Worm (Caenorhabditis elegans): Measurements from ENCODE around the gene T05A7.12.

T05A7.12 gene

ce11 chrII:4663186-4663585, at the start of gene T05A7.12:
Gene T05A7.12, minus strand, starts transcription at chrII:4663286.
- TF ChIP-seq elt-2 (tag; optimal IDR thresholded peaks at IDR 0.05) (no peak), fkh-10 (GFP tag; optimal IDR thresholded peaks at IDR 0.05) (no peak), ceh-18 (tag; optimal IDR thresholded peaks at IDR 0.05) (no peak), unc-86 (tag; optimal IDR thresholded peaks at IDR 0.05) (no peak), hlh-13 (GFP tag; optimal IDR thresholded peaks at IDR 0.05) (no peak), pqm-1 (tag; optimal IDR thresholded peaks at IDR 0.05) (no peak), hlh-15 (tag; optimal IDR thresholded peaks at IDR 0.05) (no peak), syd-9 (tag; optimal IDR thresholded peaks at IDR 0.05) (no peak), ceh-22 (tag; optimal IDR thresholded peaks at IDR 0.05) (no peak), eyg-1 (tag; optimal IDR thresholded peaks at IDR 0.05) (no peak), ama-1 (optimal IDR thresholded peaks at IDR 0.05) (no peak), zip-5 (tag; optimal IDR thresholded peaks at IDR 0.05) (no peak), pros-1 (tag; optimal IDR thresholded peaks at IDR 0.05) (no peak)

- TF ChIP-seq pag-3 (tag; optimal IDR thresholded peaks at IDR 0.05; ENCODE audit: borderline replicate concordance) (no peak), sox-4 (tag; optimal IDR thresholded peaks at IDR 0.05) (no peak), C08G9.2 (tag; optimal IDR thresholded peaks at IDR 0.05) (no peak), nfya-1 (tag; optimal IDR thresholded peaks at IDR 0.05) (no peak), unc-86 (tag; optimal IDR thresholded peaks at IDR 0.05) (no peak), unc-42 (tag; optimal IDR thresholded peaks at IDR 0.05) (no peak), ceh-45 (GFP tag; IDR thresholded peaks at IDR 0.05) (no peak), ttx-3 (tag; optimal IDR thresholded peaks at IDR 0.05) (no peak), sox-2 (GFP tag; IDR thresholded peaks at IDR 0.05) (no peak), pha-4 (tag; optimal IDR thresholded peaks at IDR 0.05) (no peak), ceh-48 (tag; optimal IDR thresholded peaks at IDR 0.05) (no peak), dmd-4 (tag; optimal IDR thresholded peaks at IDR 0.05; ENCODE audit: borderline replicate concordance) (no peak)
Measured at ce11 chrII:4710813-4711212, 47.7 kb upstream of the T05A7.12 start.

- no peak for TF ChIP-seq hlh-6 (tag; optimal IDR thresholded peaks at IDR 0.05)
- TF ChIP-seq nhr-11 (tag; optimal IDR thresholded peaks at IDR 0.05): no peak
- TF ChIP-seq unc-86 (tag; optimal IDR thresholded peaks at IDR 0.05): no peak
- TF ChIP-seq fax-1 (tag; optimal IDR thresholded peaks at IDR 0.05): no peak
- TF ChIP-seq elt-4 (tag; optimal IDR thresholded peaks at IDR 0.05): no peak
- no peak for TF ChIP-seq ceh-2 (tag; optimal IDR thresholded peaks at IDR 0.05)
- TF ChIP-seq hlh-8 (tag; optimal IDR thresholded peaks at IDR 0.05): no peak
- TF ChIP-seq ahr-1 (tag; optimal IDR thresholded peaks at IDR 0.05): no peak
- TF ChIP-seq ceh-14 (tag; optimal IDR thresholded peaks at IDR 0.05): no peak
- TF ChIP-seq dve-1 (tag; optimal IDR thresholded peaks at IDR 0.05): no peak
- no peak for TF ChIP-seq gmeb-2 (tag; optimal IDR thresholded peaks at IDR 0.05)
- TF ChIP-seq unc-42 (tag; optimal IDR thresholded peaks at IDR 0.05): no peak
- TF ChIP-seq pha-4 (tag; optimal IDR thresholded peaks at IDR 0.05): no peak
- no peak for TF ChIP-seq pros-1 (tag; optimal IDR thresholded peaks at IDR 0.05)
- TF ChIP-seq lim-6 (tag; optimal IDR thresholded peaks at IDR 0.05): no peak
- no peak for TF ChIP-seq syd-9 (tag; optimal IDR thresholded peaks at IDR 0.05)
- TF ChIP-seq dmd-4 (tag; optimal IDR thresholded peaks at IDR 0.05; ENCODE audit: borderline replicate concordance): no peak
- TF ChIP-seq F13H6.1 (tag; optimal IDR thresholded peaks at IDR 0.05): no peak
Measured at ce11 chrII:4710120-4710519, 47.0 kb upstream of the T05A7.12 start, which contains the start of gene tag-151. Gene tag-151, plus strand, starts transcription at chrII:4710277.

ce11 chrII:4706359-4706871, 43.3 kb upstream of the T05A7.12 start, which contains the start of the genes F10G7.9 and tsn-1:
Gene F10G7.9, minus strand, starts transcription at chrII:4706485.
Gene tsn-1, plus strand, starts transcription at chrII:4706821.
- TF ChIP-seq zip-5 (tag; optimal IDR thresholded peaks at IDR 0.05) (no peak), fkh-6 (tag; optimal IDR thresholded peaks at IDR 0.05) (no peak), nfya-1 (tag; optimal IDR thresholded peaks at IDR 0.05) (peak; percentile 56), tbx-2 (tag; optimal IDR thresholded peaks at IDR 0.05) (no peak), hlh-30 (tag; optimal IDR thresholded peaks at IDR 0.05; ENCODE audit: insufficient read depth) (peak; percentile 41), ceh-19 (GFP tag; optimal IDR thresholded peaks at IDR 0.05) (no peak), ceh-14 (tag; optimal IDR thresholded peaks at IDR 0.05) (no peak)

All from whole organism, late embryonic.